Worm (Caenorhabditis elegans): Measurements from ENCODE around the gene chil-27.
A peak's percentile ranks its signal among the peaks of the same experiment; 100 is the strongest.

DNA sequence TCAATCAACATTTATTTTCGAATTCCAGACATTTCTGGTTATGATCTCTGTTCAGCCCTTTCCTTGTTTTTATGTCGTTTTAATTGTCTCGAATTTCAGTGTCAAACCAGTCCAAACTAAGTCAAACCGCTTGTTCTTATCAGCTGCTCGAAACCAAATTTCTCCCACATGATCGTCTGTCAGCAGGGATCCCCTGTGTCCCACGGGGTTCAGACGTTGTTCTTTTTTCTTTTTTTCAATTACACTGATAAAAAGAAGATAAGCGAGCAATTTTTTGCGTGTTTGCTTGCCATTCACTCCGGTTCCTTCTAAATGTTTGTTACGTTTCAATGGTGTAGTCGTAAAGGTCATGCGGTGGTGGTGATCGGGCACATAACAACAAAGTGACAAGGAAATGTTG is 24.3 kb downstream of the chil-27 start:
- TF ChIP-seq skn-1 (tag; optimal IDR thresholded peaks at IDR 0.05) (no peak), unc-130 (tag; optimal IDR thresholded peaks at IDR 0.05) (no peak), nhr-11 (tag; optimal IDR thresholded peaks at IDR 0.05) (no peak), lsy-2 (tag; optimal IDR thresholded peaks at IDR 0.05) (peak in 1 of 2 experiments; percentile 7)

Measured in whole organism, L1 larva.